Worm (Caenorhabditis elegans) whole organism, L2 larva: ENCODE results near the gene ZK546.2.
"Not testable (repeated sequence)": the region's sequence is repeated elsewhere in the genome, so short reads cannot be mapped to it uniquely, and the experiment has no call there.

ENCODE experiments used
- C34F6.9 ChIP-seq: fragments of 150-350 bp; optimal IDR thresholded peaks from 2 replicates; lab custom pipeline; 2014; ENCODE audit warnings: missing biosample characterization, missing genetic modification characterization
- F13H6.1 ChIP-seq: sonication (generic microtip); optimal IDR thresholded peaks from 2 replicates; lab custom pipeline; 2016; ENCODE audit warnings: missing genetic modification characterization, missing compliant biosample characterization
- R02D3.7 ChIP-seq: fragments of 150-350 bp; optimal IDR thresholded peaks from 2 replicates; lab custom pipeline; 2014; ENCODE audit warnings: missing biosample characterization, missing genetic modification characterization
- Y55F3AM.14 ChIP-seq: fragments of 200-800 bp; sonication (Bioruptor generic); optimal IDR thresholded peaks from 2 replicates; lab custom pipeline; 2018; ENCODE audit warnings: mild to moderate bottlenecking, missing genetic modification characterization, missing compliant biosample characterization
- ZK546.5 ChIP-seq: sonication (generic microtip); optimal IDR thresholded peaks from 2 replicates; lab custom pipeline; 2017; ENCODE audit warnings: missing biosample characterization, missing genetic modification characterization
- alr-1 ChIP-seq: fragments of 150-350 bp; optimal IDR thresholded peaks from 2 replicates; lab custom pipeline; 2014; ENCODE audit warnings: missing biosample characterization, missing genetic modification characterization
- ama-1 ChIP-seq: fragments of 150-350 bp; optimal IDR thresholded peaks from 2 replicates; lab custom pipeline; 2018; ENCODE audit warnings: inconsistent platforms
- blmp-1 ChIP-seq: sonication (generic microtip); optimal IDR thresholded peaks from 2 replicates; lab custom pipeline; 2017; ENCODE audit warnings: missing genetic modification characterization, mild to moderate bottlenecking, missing compliant biosample characterization, antibody characterized with exemption, moderate library complexity; ENCODE audit not compliant: insufficient read depth
- ceh-16 ChIP-seq: fragments of 150-350 bp; optimal IDR thresholded peaks from 2 replicates; lab custom pipeline; 2014; ENCODE audit warnings: missing biosample characterization, missing genetic modification characterization
- ceh-82 ChIP-seq: fragments of 150-350 bp; optimal IDR thresholded peaks from 2 replicates; lab custom pipeline; 2014; ENCODE audit warnings: missing biosample characterization, missing genetic modification characterization
- crh-2 ChIP-seq: sonication (generic microtip); optimal IDR thresholded peaks from 2 replicates; lab custom pipeline; 2017; ENCODE audit warnings: missing biosample characterization, missing genetic modification characterization
- egl-27 ChIP-seq: sonication (generic microtip); optimal IDR thresholded peaks from 3 replicates; lab custom pipeline; 2017; ENCODE audit warnings: missing biosample characterization, missing genetic modification reagents, missing genetic modification characterization
- elt-1 ChIP-seq: fragments of 150-350 bp; optimal IDR thresholded peaks from 2 replicates; lab custom pipeline; 2014; ENCODE audit warnings: missing biosample characterization, missing genetic modification characterization
- fos-1 ChIP-seq: fragments of 150-350 bp; optimal IDR thresholded peaks from 2 replicates; lab custom pipeline; 2014; ENCODE audit warnings: missing biosample characterization, missing genetic modification characterization
- gmeb-1 ChIP-seq: fragments of 150-350 bp; optimal IDR thresholded peaks from 2 replicates; lab custom pipeline; 2014; ENCODE audit warnings: missing biosample characterization, missing genetic modification characterization
- lin-11 ChIP-seq: fragments of 150-350 bp; sonication (generic microtip); optimal IDR thresholded peaks from 2 replicates; lab custom pipeline; 2014; ENCODE audit warnings: missing biosample characterization, missing genetic modification characterization, inconsistent platforms, mixed read lengths
- lin-13 ChIP-seq: fragments of 150-350 bp; optimal IDR thresholded peaks from 2 replicates; lab custom pipeline; 2014; ENCODE audit warnings: missing biosample characterization, missing genetic modification reagents, missing genetic modification characterization
- lsy-2 ChIP-seq, 2 experiments: fragments of 150-350 bp in 1 of 2; sonication (generic microtip) in 1 of 2; optimal IDR thresholded peaks; 2 replicates each; lab custom pipeline; 2014 to 2017; ENCODE audit warnings: missing biosample characterization in 2 of 2, missing genetic modification characterization in 2 of 2
- mdl-1 ChIP-seq, 2 experiments: fragments of 150-350 bp in 1 of 2; sonication (generic microtip) in 1 of 2; optimal IDR thresholded peaks; 2 replicates each; lab custom pipeline; 2017; ENCODE audit warnings: missing biosample characterization in 2 of 2, missing genetic modification characterization in 2 of 2
- nhr-10 ChIP-seq: sonication (generic microtip); optimal IDR thresholded peaks from 2 replicates; lab custom pipeline; 2017; ENCODE audit warnings: missing biosample characterization, missing genetic modification characterization
- nhr-11 ChIP-seq: fragments of 150-350 bp; optimal IDR thresholded peaks from 2 replicates; lab custom pipeline; 2014; ENCODE audit warnings: missing biosample characterization, missing genetic modification characterization
- nhr-12 ChIP-seq: fragments of 150-350 bp; optimal IDR thresholded peaks from 2 replicates; lab custom pipeline; 2014; ENCODE audit warnings: missing biosample characterization, missing genetic modification characterization
- nhr-129 ChIP-seq: fragments of 150-350 bp; optimal IDR thresholded peaks from 2 replicates; lab custom pipeline; 2014; ENCODE audit warnings: missing biosample characterization, missing genetic modification characterization
- nhr-21 ChIP-seq: fragments of 150-350 bp; optimal IDR thresholded peaks from 2 replicates; lab custom pipeline; 2014; ENCODE audit warnings: missing biosample characterization, missing genetic modification characterization
- nhr-23 ChIP-seq: fragments of 150-350 bp; optimal IDR thresholded peaks from 2 replicates; lab custom pipeline; 2014; ENCODE audit warnings: missing biosample characterization, missing genetic modification reagents, missing genetic modification characterization
- nhr-237 ChIP-seq: fragments of 150-350 bp; optimal IDR thresholded peaks from 2 replicates; lab custom pipeline; 2014; ENCODE audit warnings: missing biosample characterization, missing genetic modification characterization
- nhr-25 ChIP-seq: fragments of 150-350 bp; sonication (generic microtip); optimal IDR thresholded peaks from 3 replicates; lab custom pipeline; 2014; ENCODE audit warnings: missing biosample characterization, missing genetic modification characterization
- nhr-6 ChIP-seq: fragments of 150-350 bp; optimal IDR thresholded peaks from 2 replicates; lab custom pipeline; 2014; ENCODE audit warnings: missing biosample characterization, missing genetic modification characterization
- nhr-77 ChIP-seq: fragments of 150-350 bp; optimal IDR thresholded peaks from 2 replicates; lab custom pipeline; 2014; ENCODE audit warnings: missing biosample characterization, missing genetic modification characterization
- peb-1 ChIP-seq: fragments of 150-350 bp; optimal IDR thresholded peaks from 2 replicates; lab custom pipeline; 2014; ENCODE audit warnings: missing biosample characterization, missing genetic modification characterization
- skn-1 ChIP-seq: sonication (generic microtip); optimal IDR thresholded peaks from 2 replicates; lab custom pipeline; 2017; ENCODE audit warnings: missing biosample characterization, missing genetic modification characterization
- sma-3 ChIP-seq: sonication (generic microtip); optimal IDR thresholded peaks from 2 replicates; lab custom pipeline; 2016; ENCODE audit warnings: missing genetic modification reagents, missing genetic modification characterization, missing compliant biosample characterization
- sma-9 ChIP-seq, 2 experiments: fragments of 150-350 bp in 1 of 2; sonication (generic microtip) in 1 of 2; optimal IDR thresholded peaks; 2 replicates each; lab custom pipeline; 2014 to 2016; ENCODE audit warnings: missing genetic modification characterization in 2 of 2, mild to moderate bottlenecking in 1 of 2, missing biosample characterization in 1 of 2, missing compliant biosample characterization in 1 of 2, missing genetic modification reagents in 1 of 2, moderate library complexity in 1 of 2
- snpc-4 ChIP-seq: fragments of 150-350 bp; optimal IDR thresholded peaks from 2 replicates; lab custom pipeline; 2014; ENCODE audit warnings: missing biosample characterization, missing genetic modification characterization
- unc-39 ChIP-seq: fragments of 150-350 bp; optimal IDR thresholded peaks from 2 replicates; lab custom pipeline; 2014; ENCODE audit warnings: missing biosample characterization, missing genetic modification characterization
- unc-55 ChIP-seq: fragments of 150-350 bp; sonication (generic microtip); optimal IDR thresholded peaks from 3 replicates; lab custom pipeline; 2014; ENCODE audit warnings: missing biosample characterization, missing genetic modification reagents, missing genetic modification characterization
- unc-62 ChIP-seq: fragments of 150-350 bp; optimal IDR thresholded peaks from 2 replicates; lab custom pipeline; 2014; ENCODE audit warnings: missing biosample characterization, missing genetic modification reagents, missing genetic modification characterization
- zag-1 ChIP-seq: fragments of 150-350 bp; optimal IDR thresholded peaks from 2 replicates; lab custom pipeline; 2014; ENCODE audit warnings: missing biosample characterization, missing genetic modification characterization
- ztf-1 ChIP-seq: fragments of 200-800 bp; sonication (Bioruptor generic); conservative IDR thresholded peaks from 2 replicates; pipeline ENCODE4 v1.3.6; 2022; ENCODE audit warnings: missing genetic modification characterization, missing compliant biosample characterization
- ztf-11 ChIP-seq: sonication (generic microtip); optimal IDR thresholded peaks from 2 replicates; lab custom pipeline; 2017; ENCODE audit warnings: missing biosample characterization, missing genetic modification characterization
- ztf-4 ChIP-seq: fragments of 150-350 bp; optimal IDR thresholded peaks from 2 replicates; lab custom pipeline; 2014; ENCODE audit warnings: missing biosample characterization, missing genetic modification characterization

ZK546.2 gene

ce11 chrII:4945695-4946094 is at the start of gene ZK546.2, which contains the start of gene gldi-11:
Gene ZK546.2 (plus strand): TSS chrII:4946027.
Gene gldi-11 (minus strand): TSS chrII:4945789.
- TF ChIP-seq ama-1 (lab: Kevin White, UChicago) = peak; percentile 49
- TF ChIP-seq blmp-1 = no peak
- peak in 1 of 2 experiments; percentile 29 for TF ChIP-seq lsy-2 (tag; optimal IDR thresholded peaks at IDR 0.05; lab: Kevin White, UChicago)
- TF ChIP-seq ztf-1 (GFP tag; lab: Robert Waterston, UW) = no peak
- TF ChIP-seq unc-55 (GFP tag; lab: Kevin White, UChicago) = peak; percentile 27
- TF ChIP-seq sma-3 = no peak
- peak; percentile 39 for TF ChIP-seq C34F6.9 (tag; lab: Kevin White, UChicago)
- no peak for TF ChIP-seq nhr-12 (tag; lab: Kevin White, UChicago)
- TF ChIP-seq nhr-25 (tag; lab: Kevin White, UChicago) = no peak

- not testable (repeated sequence) for TF ChIP-seq nhr-10, nhr-11, nhr-237 (tag; lab: Kevin White, UChicago)
- TF ChIP-seq, all 48 proteins: peak for 0; not testable (repeated sequence) for 48
Measured at ce11 chrII:4898529-4898928, 47.3 kb upstream of the ZK546.2 start, which contains the start of gene msp-32. Gene msp-32 (plus strand): TSS chrII:4898829.

DNA sequence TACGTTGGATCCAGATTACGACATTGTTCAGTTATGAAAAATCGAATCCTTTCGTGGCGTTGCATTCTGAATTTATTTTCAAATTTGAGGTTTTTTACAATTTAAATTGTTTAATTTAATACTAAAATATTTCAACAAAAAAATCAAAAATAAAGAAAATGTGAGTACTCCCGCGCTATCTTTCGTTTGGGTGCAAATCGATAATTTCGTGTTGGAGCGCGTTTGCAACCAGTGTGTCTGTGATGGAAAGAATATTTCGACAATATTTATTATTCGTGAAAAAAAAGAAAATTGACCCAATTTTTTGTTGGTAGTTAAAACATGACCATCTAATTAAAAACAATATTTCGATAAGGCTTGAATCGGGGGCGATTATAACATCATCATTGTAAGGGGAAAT is 43.8 kb upstream of the ZK546.2 start, which contains the start of gene R05F9.9:
R05F9.9 (minus strand) TSS at position 66 of the 400 bp plus-strand sequence.
- TF ChIP-seq nhr-23 (tag; lab: Kevin White, UChicago) = no peak
- no peak for TF ChIP-seq Y55F3AM.14 (GFP tag; lab: Kevin White, UChicago)
- no peak for TF ChIP-seq egl-27
- TF ChIP-seq zag-1 (tag; lab: Kevin White, UChicago) = no peak
- no peak for TF ChIP-seq ztf-1 (GFP tag; lab: Robert Waterston, UW)
- peak; percentile 15 for TF ChIP-seq gmeb-1 (tag; lab: Kevin White, UChicago)
- TF ChIP-seq blmp-1 = no peak
- TF ChIP-seq ama-1 (lab: Kevin White, UChicago) = peak; percentile 62
- TF ChIP-seq lin-13 (GFP tag; lab: Kevin White, UChicago) = peak; percentile 16
- TF ChIP-seq alr-1 = no peak
- TF ChIP-seq C34F6.9 (tag; lab: Kevin White, UChicago) = peak; percentile 67
- peak in 1 of 2 experiments; percentile 74 for TF ChIP-seq lsy-2 (tag; optimal IDR thresholded peaks at IDR 0.05; lab: Kevin White, UChicago)
- TF ChIP-seq nhr-129 (tag; lab: Kevin White, UChicago) = peak; percentile 2
- TF ChIP-seq crh-2 (tag; lab: Kevin White, UChicago) = peak; percentile 72
- no peak for TF ChIP-seq unc-62 (GFP tag; lab: Kevin White, UChicago)
- peak; percentile 70 for TF ChIP-seq unc-55 (GFP tag; lab: Kevin White, UChicago)
- no peak for TF ChIP-seq sma-9 (GFP tag; optimal IDR thresholded peaks at IDR 0.05; lab: Kevin White, UChicago)
- no peak for TF ChIP-seq sma-9 (tag; optimal IDR thresholded peaks at IDR 0.05; lab: Kevin White, UChicago)
- TF ChIP-seq R02D3.7 = no peak
- peak; percentile 82 for TF ChIP-seq ztf-4 (tag; lab: Kevin White, UChicago)
- TF ChIP-seq skn-1 (tag; lab: Kevin White, UChicago) = no peak

ce11 chrII:4903696-4904095 is 42.1 kb upstream of the ZK546.2 start, which contains the start of gene sgt-1:
Gene sgt-1 (minus strand): TSS chrII:4903796.
- not testable (repeated sequence) for TF ChIP-seq unc-39; ceh-16 (tag; lab: Kevin White, UChicago); fos-1 (tag; lab: Kevin White, UChicago)

- no peak for TF ChIP-seq egl-27
- TF ChIP-seq sma-3 = no peak
- peak; percentile 41 for TF ChIP-seq lin-11 (tag; lab: Kevin White, UChicago)
- no peak for TF ChIP-seq nhr-237 (tag; lab: Kevin White, UChicago)
- TF ChIP-seq skn-1 (tag; lab: Kevin White, UChicago) = no peak
- no peak for TF ChIP-seq nhr-12 (tag; lab: Kevin White, UChicago)
- peak; percentile 39 for TF ChIP-seq ztf-4 (tag; lab: Kevin White, UChicago)
- TF ChIP-seq ceh-16 (tag; lab: Kevin White, UChicago) = no peak
- TF ChIP-seq gmeb-1 (tag; lab: Kevin White, UChicago) = peak; percentile 71
- TF ChIP-seq nhr-21 = peak; percentile 31
- TF ChIP-seq zag-1 (tag; lab: Kevin White, UChicago) = peak; percentile 51
- TF ChIP-seq F13H6.1 = peak; percentile 76
- TF ChIP-seq ztf-11 (tag; lab: Kevin White, UChicago) = no peak
- TF ChIP-seq sma-9 (GFP tag; optimal IDR thresholded peaks at IDR 0.05; lab: Kevin White, UChicago) = peak; percentile 70
- TF ChIP-seq sma-9 (tag; optimal IDR thresholded peaks at IDR 0.05; lab: Kevin White, UChicago) = no peak
- peak; percentile 87 for TF ChIP-seq crh-2 (tag; lab: Kevin White, UChicago)
- no peak for TF ChIP-seq peb-1 (tag; lab: Kevin White, UChicago)
- peak; percentile 64 for TF ChIP-seq snpc-4 (tag; lab: Kevin White, UChicago)
- TF ChIP-seq lin-13 (GFP tag; lab: Kevin White, UChicago) = peak; percentile 58
- no peak for TF ChIP-seq unc-39
- no peak for TF ChIP-seq nhr-23 (tag; lab: Kevin White, UChicago)
- TF ChIP-seq ztf-1 (GFP tag; lab: Robert Waterston, UW) = no peak
- peak; percentile 59 for TF ChIP-seq ama-1 (lab: Kevin White, UChicago)
- no peak for TF ChIP-seq nhr-77 (tag; lab: Kevin White, UChicago)
- TF ChIP-seq mdl-1 (tag; optimal IDR thresholded peaks at IDR 0.05; lab: Kevin White, UChicago) = peak; percentile 38 to 59
- no peak for TF ChIP-seq elt-1 (tag; lab: Kevin White, UChicago)
- no peak for TF ChIP-seq ZK546.5 (tag; lab: Kevin White, UChicago)
- no peak for TF ChIP-seq alr-1
- no peak for TF ChIP-seq nhr-10 (tag; lab: Kevin White, UChicago)
- TF ChIP-seq ceh-82 (tag; lab: Kevin White, UChicago) = no peak
- TF ChIP-seq nhr-6 (tag; lab: Kevin White, UChicago) = peak; percentile 6
Measured at ce11 chrII:4904277-4904676, 41.5 kb upstream of the ZK546.2 start.
